Fruit fly (Drosophila melanogaster): ENCODE measurements around the gene CG4935.

The CG4935 gene

DNA sequence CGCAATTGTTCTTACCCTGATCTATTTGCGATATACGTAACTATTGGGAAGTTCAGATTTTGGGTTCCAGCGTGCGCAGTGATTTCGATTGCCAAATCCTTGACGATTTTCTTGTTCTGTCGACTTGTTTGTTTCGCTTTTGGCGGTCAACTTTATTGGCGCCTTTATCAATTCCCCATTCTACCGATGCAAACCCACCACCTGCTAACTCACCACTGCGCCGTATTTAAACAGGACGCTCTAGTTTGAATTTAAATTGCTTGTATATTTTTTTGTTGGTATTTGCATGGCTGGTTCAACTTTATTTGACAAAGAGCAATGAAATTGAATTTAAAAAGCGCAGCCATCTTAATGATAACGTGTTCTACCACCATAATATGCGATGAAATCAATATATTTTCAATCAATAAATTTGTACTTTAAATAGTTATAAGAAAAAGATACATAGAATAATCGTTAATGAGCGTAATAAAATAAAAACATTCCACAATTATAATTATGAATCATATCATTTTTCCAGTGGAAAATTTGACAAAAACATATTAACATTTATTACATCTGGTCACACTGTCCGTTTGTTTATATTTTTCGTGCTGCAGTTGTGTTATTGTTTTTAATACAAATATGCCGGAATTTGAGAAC is at the start of gene CG4935, which contains the start of gene twe:
Gene CG4935 (plus strand): TSS at position 566 of the 642 bp plus-strand sequence.
Gene twe (minus strand): TSS at position 302 of the 642 bp plus-strand sequence.
- TF ChIP-seq cic (GFP tag; optimal IDR thresholded peaks at IDR 0.05) (no peak), bab1 (GFP tag; optimal IDR thresholded peaks at IDR 0.05) (peak; percentile 32)

DNA sequence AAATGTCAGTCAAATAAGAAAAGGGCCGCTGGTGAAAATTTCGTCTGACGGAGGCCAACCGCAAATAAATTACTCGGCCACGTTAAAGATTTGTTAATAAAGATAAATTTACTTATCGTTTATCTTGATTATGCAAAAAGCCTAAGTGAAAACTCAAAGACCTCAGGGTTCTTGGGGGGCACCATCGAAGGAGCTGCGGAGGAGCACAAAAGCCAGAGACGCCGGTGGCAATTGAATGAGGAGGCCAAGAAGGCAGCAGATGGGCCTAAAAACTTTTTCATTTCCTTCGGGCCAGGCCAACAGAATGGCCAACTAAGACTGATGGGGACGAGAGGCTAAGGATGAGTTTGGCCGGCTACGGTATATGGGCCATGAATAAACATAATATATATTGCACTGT is 45.6 kb upstream of the CG4935 start:
- TF ChIP-seq CG12768 (GFP tag; optimal IDR thresholded peaks at IDR 0.05) (no peak), CG33017 (tag; optimal IDR thresholded peaks at IDR 0.05) (no peak), Mnt (GFP tag; optimal IDR thresholded peaks at IDR 0.05) (no peak), cic (GFP tag; optimal IDR thresholded peaks at IDR 0.05) (no peak), pad (GFP tag; optimal IDR thresholded peaks at IDR 0.05) (no peak), toe (GFP tag; optimal IDR thresholded peaks at IDR 0.05) (no peak), CG7045 (GFP tag; optimal IDR thresholded peaks at IDR 0.05) (no peak), ovo (GFP tag; optimal IDR thresholded peaks at IDR 0.05) (no peak), cnc (optimal IDR thresholded peaks at IDR 0.05) (no peak), CG1620 (GFP tag; optimal IDR thresholded peaks at IDR 0.05) (no peak), CG7101 (tag; optimal IDR thresholded peaks at IDR 0.05) (no peak), CG5204 (GFP tag; optimal IDR thresholded peaks at IDR 0.05) (no peak), Clk (GFP tag; optimal IDR thresholded peaks at IDR 0.05) (no peak), tj (GFP tag; optimal IDR thresholded peaks at IDR 0.05) (no peak), CG11617 (GFP tag; optimal IDR thresholded peaks at IDR 0.05) (no peak)

DNA sequence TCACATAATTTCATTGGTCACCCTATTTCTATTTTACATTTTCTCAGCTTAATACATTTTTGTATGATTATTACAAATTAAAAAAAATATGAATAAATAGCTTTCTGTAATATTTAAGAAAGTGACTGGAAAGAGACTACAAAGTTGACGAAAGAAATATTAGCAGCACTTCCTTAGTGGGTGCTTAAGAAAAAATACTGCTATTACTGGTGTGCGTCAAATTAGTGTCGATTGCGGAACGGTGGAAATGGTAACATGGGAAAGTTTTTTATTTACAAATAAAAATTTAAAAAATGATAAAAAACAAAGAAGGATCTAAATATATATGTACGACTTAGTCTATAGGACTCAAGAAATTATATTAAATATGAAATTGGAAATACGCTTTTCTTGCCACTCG is 38.0 kb upstream of the CG4935 start:
- TF ChIP-seq ovo (GFP tag; optimal IDR thresholded peaks at IDR 0.05), result no peak
- TF ChIP-seq CG12768 (GFP tag; optimal IDR thresholded peaks at IDR 0.05), result no peak
- TF ChIP-seq Clk (GFP tag; optimal IDR thresholded peaks at IDR 0.05), result no peak
- TF ChIP-seq bab1 (GFP tag; optimal IDR thresholded peaks at IDR 0.05), result no peak
- TF ChIP-seq CG14711 (tag; optimal IDR thresholded peaks at IDR 0.05), result no peak
- no peak for TF ChIP-seq cic (GFP tag; optimal IDR thresholded peaks at IDR 0.05)
- TF ChIP-seq CG11617 (GFP tag; optimal IDR thresholded peaks at IDR 0.05), result no peak
- TF ChIP-seq Mnt (GFP tag; optimal IDR thresholded peaks at IDR 0.05), result no peak
- TF ChIP-seq tj (GFP tag; optimal IDR thresholded peaks at IDR 0.05), result no peak
- TF ChIP-seq Crg-1 (GFP tag; optimal IDR thresholded peaks at IDR 0.05), result no peak
- TF ChIP-seq Hr96 (GFP tag; optimal IDR thresholded peaks at IDR 0.05), result no peak
- no peak for TF ChIP-seq cnc (optimal IDR thresholded peaks at IDR 0.05)
- TF ChIP-seq CG7101 (tag; optimal IDR thresholded peaks at IDR 0.05), result no peak

DNA sequence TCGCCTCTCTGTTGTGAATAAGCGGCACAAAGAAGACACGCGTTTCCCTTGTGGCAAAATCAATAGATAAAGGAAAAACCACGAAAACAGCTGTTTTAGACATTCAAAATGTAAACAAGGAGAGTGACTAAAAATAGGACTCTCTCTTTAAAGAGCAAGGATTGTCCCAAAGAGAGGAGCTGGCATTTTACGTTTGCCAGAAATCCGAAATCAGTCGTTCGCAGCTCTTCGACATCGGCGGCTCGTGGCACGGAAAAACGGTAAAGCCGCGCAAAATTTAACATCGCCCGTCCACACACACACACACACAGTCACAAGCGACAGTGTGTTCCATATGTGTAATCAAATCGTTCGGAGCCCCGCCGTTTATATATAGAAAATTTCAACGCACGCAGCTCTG is 30.7 kb upstream of the CG4935 start, which contains the start of gene Ca-Ma2d:
Gene Ca-Ma2d (plus strand): TSS at position 211 of the 400 bp plus-strand sequence.
- TF ChIP-seq CG33017 (tag; optimal IDR thresholded peaks at IDR 0.05) (no peak), CG7045 (GFP tag; optimal IDR thresholded peaks at IDR 0.05) (peak; percentile 18), cnc (optimal IDR thresholded peaks at IDR 0.05) (no peak)

DNA sequence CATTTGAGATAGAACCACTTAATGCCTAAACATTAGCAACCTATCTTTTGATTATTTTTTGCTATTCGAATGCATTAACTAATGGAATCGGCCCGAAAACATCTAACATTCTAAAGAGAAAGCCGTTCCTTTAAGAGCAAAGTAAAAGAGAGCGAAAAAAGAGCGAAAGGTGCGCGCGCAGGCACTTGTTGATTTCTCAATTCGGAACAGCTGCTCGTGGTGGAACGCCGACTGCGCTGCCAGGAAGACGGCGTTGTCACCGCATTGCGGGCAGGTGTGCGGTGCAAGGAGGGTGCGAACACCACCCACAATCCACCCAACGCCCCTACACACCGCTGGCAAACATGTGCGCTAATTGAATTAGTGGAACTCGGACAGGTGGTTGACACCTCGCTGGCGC is 27.1 kb upstream of the CG4935 start:
- TF ChIP-seq Mnt (GFP tag; optimal IDR thresholded peaks at IDR 0.05) (peak; percentile 41), CG7045 (GFP tag; optimal IDR thresholded peaks at IDR 0.05) (no peak)

DNA sequence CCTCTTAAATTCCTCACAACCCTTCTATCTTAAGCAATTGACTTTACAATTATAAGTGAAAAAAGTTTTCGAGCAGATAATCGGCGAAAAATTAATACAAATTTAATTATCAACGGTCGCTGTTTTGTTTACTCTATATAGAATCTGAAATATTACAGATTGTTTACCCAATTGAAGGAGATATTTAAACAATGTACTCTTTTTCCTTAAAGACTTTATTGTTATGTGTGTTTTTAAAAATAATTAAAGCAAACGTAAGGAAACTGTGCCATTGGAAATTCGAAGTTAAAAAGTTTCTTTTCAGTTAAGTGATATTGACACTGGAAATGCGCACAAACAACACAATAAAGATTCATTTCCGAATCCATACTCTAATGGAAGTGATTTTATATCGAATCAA is 20.3 kb upstream of the CG4935 start, which contains the start of gene CG42818:
Gene CG42818 (plus strand): TSS at position 301 of the 400 bp plus-strand sequence.
- TF ChIP-seq cnc (optimal IDR thresholded peaks at IDR 0.05) (no peak), CG11617 (GFP tag; optimal IDR thresholded peaks at IDR 0.05) (no peak), cic (GFP tag; optimal IDR thresholded peaks at IDR 0.05) (no peak), CG1620 (GFP tag; optimal IDR thresholded peaks at IDR 0.05) (no peak), bab1 (GFP tag; optimal IDR thresholded peaks at IDR 0.05) (no peak), CG12768 (GFP tag; optimal IDR thresholded peaks at IDR 0.05) (no peak), ovo (GFP tag; optimal IDR thresholded peaks at IDR 0.05) (no peak), Clk (GFP tag; optimal IDR thresholded peaks at IDR 0.05) (no peak), toe (GFP tag; optimal IDR thresholded peaks at IDR 0.05) (no peak), CG33017 (tag; optimal IDR thresholded peaks at IDR 0.05) (no peak), CG7045 (GFP tag; optimal IDR thresholded peaks at IDR 0.05) (no peak), Mnt (GFP tag; optimal IDR thresholded peaks at IDR 0.05) (no peak), pad (GFP tag; optimal IDR thresholded peaks at IDR 0.05) (no peak), tj (GFP tag; optimal IDR thresholded peaks at IDR 0.05) (no peak)

DNA sequence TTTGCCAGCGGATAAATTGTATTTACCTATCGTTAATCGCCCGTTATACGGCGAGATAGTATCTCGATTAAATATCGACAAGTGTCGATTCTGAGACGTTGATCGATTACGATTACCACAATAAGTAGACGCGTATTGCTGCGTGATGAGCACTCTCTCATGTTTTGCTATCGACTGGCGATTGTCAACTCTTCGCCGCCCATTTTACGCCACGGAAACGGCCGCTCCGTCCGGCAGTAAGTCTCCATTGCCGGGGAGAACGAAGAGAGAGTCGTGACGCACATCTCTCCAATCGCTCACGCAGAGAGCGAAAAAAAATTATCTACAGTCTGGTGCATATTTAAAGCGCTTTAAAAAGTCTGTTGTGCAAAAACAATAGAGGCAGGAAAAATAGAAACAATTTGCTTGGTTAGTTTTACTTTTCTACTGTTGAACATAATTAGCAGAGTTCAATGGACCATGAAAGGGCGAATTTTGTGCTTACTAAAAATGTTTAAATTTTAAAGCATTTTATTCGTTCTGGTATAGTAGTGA is 10.3 kb upstream of the CG4935 start, which contains the start of gene CG46309:
Gene CG46309 (minus strand): TSS at position 191 of the 534 bp plus-strand sequence.
- TF ChIP-seq CG1620 (GFP tag; optimal IDR thresholded peaks at IDR 0.05) (no peak), Hr96 (GFP tag; optimal IDR thresholded peaks at IDR 0.05) (no peak), cnc (optimal IDR thresholded peaks at IDR 0.05) (no peak), bab1 (GFP tag; optimal IDR thresholded peaks at IDR 0.05) (peak; percentile 47), CG14711 (tag; optimal IDR thresholded peaks at IDR 0.05) (no peak), kay (GFP tag; ENCODE audit: borderline replicate concordance) (peak; percentile 9), Crg-1 (GFP tag; optimal IDR thresholded peaks at IDR 0.05) (peak; percentile 11), CG11617 (GFP tag; optimal IDR thresholded peaks at IDR 0.05) (peak; percentile 9), CG5204 (GFP tag; optimal IDR thresholded peaks at IDR 0.05) (peak; percentile 30), CG12768 (GFP tag; optimal IDR thresholded peaks at IDR 0.05) (peak; percentile 55), cic (GFP tag; optimal IDR thresholded peaks at IDR 0.05) (peak; percentile 61), pad (GFP tag; optimal IDR thresholded peaks at IDR 0.05) (no peak), Clk (GFP tag; optimal IDR thresholded peaks at IDR 0.05) (no peak), toe (GFP tag; optimal IDR thresholded peaks at IDR 0.05) (peak; percentile 3), Mnt (GFP tag; optimal IDR thresholded peaks at IDR 0.05) (peak; percentile 43), CG33017 (tag; optimal IDR thresholded peaks at IDR 0.05) (peak; percentile 66), CG7101 (tag; optimal IDR thresholded peaks at IDR 0.05) (peak; percentile 16), tj (GFP tag; optimal IDR thresholded peaks at IDR 0.05) (no peak), ovo (GFP tag; optimal IDR thresholded peaks at IDR 0.05) (peak; percentile 10), CG7045 (GFP tag; optimal IDR thresholded peaks at IDR 0.05) (peak; percentile 45)

Data from whole organism, adult.